Fruit fly (Drosophila melanogaster) whole organism, embryonic: Measurements from ENCODE around the gene CG14194.
A peak's percentile ranks its signal among the peaks of the same experiment; 100 is the strongest.

Experiments used
- Blimp-1 ChIP-seq: fragments of 200-800 bp; sonication (Bioruptor generic); optimal IDR thresholded peaks from 3 replicates; lab custom pipeline; 2018; ENCODE audit warnings: missing biosample characterization, missing genetic modification characterization, mild to moderate bottlenecking, moderate library complexity, missing genetic modification reagents
- CG10209 ChIP-seq: fragments of 200-800 bp; sonication (Bioruptor generic); optimal IDR thresholded peaks from 3 replicates; lab custom pipeline; 2017; ENCODE audit warnings: missing biosample characterization, mild to moderate bottlenecking, missing genetic modification characterization, missing genetic modification reagents
- CG1024 ChIP-seq: fragments of 200-800 bp; sonication (Bioruptor generic); IDR thresholded peaks from 2 replicates; pipeline ENCODE4 v1.3.6; 2022; ENCODE audit warnings: missing biosample characterization, missing genetic modification characterization
- CG10654 ChIP-seq: fragments of 200-800 bp; sonication (Bioruptor generic); optimal IDR thresholded peaks from 2 replicates; lab custom pipeline; 2016; ENCODE audit warnings: missing biosample characterization, missing genetic modification characterization
- CG11456 ChIP-seq: fragments of 200-800 bp; sonication (Bioruptor generic); IDR thresholded peaks from 3 replicates; pipeline ENCODE4 v1.3.6; 2022; ENCODE audit warnings: missing biosample characterization, missing genetic modification characterization
- CG12071 ChIP-seq: fragments of 200-800 bp; sonication (Bioruptor generic); optimal IDR thresholded peaks from 3 replicates; lab custom pipeline; 2018; ENCODE audit warnings: missing biosample characterization, mild to moderate bottlenecking, missing genetic modification characterization
- CG12219 ChIP-seq: fragments of 200-800 bp; sonication (Bioruptor generic); optimal IDR thresholded peaks from 3 replicates; lab custom pipeline; 2018; ENCODE audit warnings: missing biosample characterization, mild to moderate bottlenecking, missing genetic modification characterization
- CG13624 ChIP-seq: fragments of 200-800 bp; sonication (Bioruptor generic); optimal IDR thresholded peaks from 2 replicates; lab custom pipeline; 2016; ENCODE audit warnings: missing biosample characterization, missing genetic modification characterization
- CG14441 ChIP-seq: fragments of 200-800 bp; sonication (Bioruptor generic); IDR thresholded peaks from 2 replicates; pipeline ENCODE4 v1.3.6; 2022; ENCODE audit warnings: missing biosample characterization, missing genetic modification characterization
- CG1529 ChIP-seq: fragments of 200-800 bp; sonication (Bioruptor generic); optimal IDR thresholded peaks from 3 replicates; lab custom pipeline; 2018; ENCODE audit warnings: missing biosample characterization, missing genetic modification characterization
- CG15601 ChIP-seq: fragments of 200-800 bp; sonication (Bioruptor generic); optimal IDR thresholded peaks from 3 replicates; lab custom pipeline; 2019; ENCODE audit warnings: missing biosample characterization, mild to moderate bottlenecking, missing genetic modification characterization, moderate library complexity
- CG2116 ChIP-seq: fragments of 200-800 bp; sonication (Bioruptor generic); optimal IDR thresholded peaks from 3 replicates; lab custom pipeline; 2018; ENCODE audit warnings: missing biosample characterization, mild to moderate bottlenecking, missing genetic modification characterization
- CG3065 ChIP-seq: fragments of 200-800 bp; sonication (Bioruptor generic); optimal IDR thresholded peaks from 2 replicates; lab custom pipeline; 2016; ENCODE audit warnings: missing biosample characterization, missing genetic modification characterization
- CG31224 ChIP-seq: fragments of 200-800 bp; sonication (Bioruptor generic); IDR thresholded peaks from 2 replicates; pipeline ENCODE4 v1.3.6; 2022; ENCODE audit warnings: missing biosample characterization, missing genetic modification characterization
- CG31365 ChIP-seq: fragments of 200-800 bp; sonication (Bioruptor generic); optimal IDR thresholded peaks from 2 replicates; lab custom pipeline; 2018; ENCODE audit warnings: missing biosample characterization, mild to moderate bottlenecking, missing genetic modification characterization
- CG32532 ChIP-seq: fragments of 200-800 bp; sonication (Bioruptor generic); IDR thresholded peaks from 2 replicates; pipeline ENCODE4 v1.3.6; 2022; ENCODE audit warnings: missing biosample characterization, missing genetic modification characterization
- CG33213 ChIP-seq: fragments of 200-800 bp; sonication (Bioruptor generic); optimal IDR thresholded peaks from 3 replicates; lab custom pipeline; 2016; ENCODE audit warnings: missing biosample characterization, missing genetic modification characterization
- CG33557 ChIP-seq: fragments of 200-800 bp; sonication (Bioruptor generic); optimal IDR thresholded peaks from 2 replicates; lab custom pipeline; 2019; ENCODE audit warnings: missing biosample characterization, mild to moderate bottlenecking, missing genetic modification characterization, moderate library complexity
- CG3838 ChIP-seq: fragments of 200-800 bp; sonication (Bioruptor generic); optimal IDR thresholded peaks from 3 replicates; lab custom pipeline; 2016; ENCODE audit warnings: missing biosample characterization, missing genetic modification characterization
- CG4707 ChIP-seq: fragments of 200-800 bp; sonication (Bioruptor generic); optimal IDR thresholded peaks from 2 replicates; lab custom pipeline; 2018; ENCODE audit warnings: missing biosample characterization, mild to moderate bottlenecking, missing genetic modification characterization, moderate library complexity
- CG6683 ChIP-seq: fragments of 200-800 bp; sonication (Bioruptor generic); optimal IDR thresholded peaks from 2 replicates; lab custom pipeline; 2017; ENCODE audit warnings: missing biosample characterization, mild to moderate bottlenecking, missing genetic modification characterization, missing genetic modification reagents
- CG6689 ChIP-seq: fragments of 200-800 bp; sonication (Bioruptor generic); IDR thresholded peaks from 2 replicates; pipeline ENCODE4 v1.3.6; 2022; ENCODE audit warnings: missing biosample characterization, missing genetic modification characterization
- CG9215 ChIP-seq: fragments of 200-800 bp; sonication (Bioruptor generic); IDR thresholded peaks from 2 replicates; pipeline ENCODE4 v1.3.6; 2022; ENCODE audit warnings: missing biosample characterization, missing genetic modification characterization
- Chrac-16 ChIP-seq: fragments of 200-800 bp; sonication (Bioruptor generic); optimal IDR thresholded peaks from 3 replicates; lab custom pipeline; 2016; ENCODE audit warnings: missing biosample characterization, missing genetic modification characterization
- CrebB ChIP-seq: fragments of 200-800 bp; sonication (Bioruptor generic); optimal IDR thresholded peaks from 3 replicates; lab custom pipeline; 2018; ENCODE audit warnings: missing biosample characterization, mild to moderate bottlenecking, missing genetic modification characterization
- Dbx ChIP-seq: fragments of 200-800 bp; sonication (Bioruptor generic); IDR thresholded peaks from 3 replicates; pipeline ENCODE4 v1.3.6; 2022; ENCODE audit warnings: missing biosample characterization, missing genetic modification characterization
- Deaf1 ChIP-seq: fragments of 200-800 bp; optimal IDR thresholded peaks from 3 replicates; lab custom pipeline; 2019; ENCODE audit warnings: missing biosample characterization, mild to moderate bottlenecking, missing genetic modification characterization, moderate library complexity
- Dref ChIP-seq: fragments of 200-800 bp; sonication (Bioruptor generic); IDR thresholded peaks from 2 replicates; pipeline ENCODE4 v1.3.6; 2022; ENCODE audit warnings: missing biosample characterization, missing genetic modification characterization
- Ets97D ChIP-seq: fragments of 200-800 bp; sonication (Bioruptor generic); optimal IDR thresholded peaks from 3 replicates; lab custom pipeline; 2016; ENCODE audit warnings: missing biosample characterization, missing genetic modification characterization
- HmgZ ChIP-seq: fragments of 200-800 bp; sonication (Bioruptor generic); optimal IDR thresholded peaks from 2 replicates; lab custom pipeline; 2018; ENCODE audit warnings: missing biosample characterization, mild to moderate bottlenecking, missing genetic modification characterization
- Hmx ChIP-seq: fragments of 200-800 bp; sonication (Bioruptor generic); optimal IDR thresholded peaks from 2 replicates; lab custom pipeline; 2016; ENCODE audit warnings: missing biosample characterization, missing genetic modification characterization
- Mad ChIP-seq: fragments of 200-800 bp; sonication (Bioruptor generic); optimal IDR thresholded peaks from 2 replicates; lab custom pipeline; 2016; ENCODE audit warnings: missing biosample characterization, missing genetic modification characterization
- Max ChIP-seq: fragments of 200-800 bp; sonication (Bioruptor generic); optimal IDR thresholded peaks from 2 replicates; lab custom pipeline; 2016; ENCODE audit warnings: missing biosample characterization, mild to moderate bottlenecking, missing genetic modification characterization
- Neu2 ChIP-seq: fragments of 200-800 bp; sonication (Bioruptor generic); optimal IDR thresholded peaks from 3 replicates; lab custom pipeline; 2016; ENCODE audit warnings: missing biosample characterization, missing genetic modification characterization, borderline replicate concordance
- Scr ChIP-seq: fragments of 200-800 bp; sonication (Bioruptor generic); IDR thresholded peaks from 2 replicates; pipeline ENCODE4 v1.3.6; 2022; ENCODE audit warnings: missing biosample characterization, missing genetic modification characterization; ENCODE audit not compliant: partially characterized antibody
- Sry-δ ChIP-seq: fragments of 200-800 bp; sonication (Bioruptor generic); optimal IDR thresholded peaks from 2 replicates; lab custom pipeline; 2016; ENCODE audit warnings: missing biosample characterization, missing genetic modification characterization
- aop ChIP-seq: fragments of 200-800 bp; sonication (Bioruptor generic); IDR thresholded peaks from 2 replicates; pipeline ENCODE4 v1.3.6; 2022; ENCODE audit warnings: missing biosample characterization, missing genetic modification characterization
- ato ChIP-seq: fragments of 200-800 bp; sonication (Bioruptor generic); IDR thresholded peaks from 2 replicates; pipeline ENCODE4 v1.3.6; 2022; ENCODE audit warnings: missing biosample characterization, missing genetic modification characterization; ENCODE audit not compliant: partially characterized antibody
- cg ChIP-seq: fragments of 200-800 bp; sonication (Bioruptor generic); optimal IDR thresholded peaks from 3 replicates; lab custom pipeline; 2019; ENCODE audit warnings: missing biosample characterization, mild to moderate bottlenecking, missing genetic modification characterization, moderate library complexity
- chif ChIP-seq, 2 experiments: fragments of 200-800 bp; sonication (Bioruptor generic); optimal IDR thresholded peaks; 3 replicates each; lab custom pipeline; 2016; ENCODE audit warnings: missing biosample characterization in 2 of 2, missing genetic modification characterization in 2 of 2
- en ChIP-seq: fragments of 200-800 bp; sonication (Bioruptor generic); optimal IDR thresholded peaks from 2 replicates; lab custom pipeline; 2016; ENCODE audit warnings: missing biosample characterization, missing genetic modification characterization
- gsb ChIP-seq: fragments of 200-800 bp; sonication (Bioruptor generic); IDR thresholded peaks from 2 replicates; pipeline ENCODE4 v1.3.6; 2022; ENCODE audit warnings: missing biosample characterization, missing genetic modification characterization
- lab ChIP-seq: fragments of 200-800 bp; sonication (Bioruptor generic); optimal IDR thresholded peaks from 3 replicates; lab custom pipeline; 2017; ENCODE audit warnings: missing biosample characterization, missing genetic modification characterization, mild to moderate bottlenecking, moderate library complexity, missing genetic modification reagents
- nerfin-1 ChIP-seq: fragments of 200-800 bp; sonication (Bioruptor generic); optimal IDR thresholded peaks from 3 replicates; lab custom pipeline; 2019; ENCODE audit warnings: missing biosample characterization, mild to moderate bottlenecking, missing genetic modification characterization, moderate library complexity
- nmo ChIP-seq: fragments of 200-800 bp; sonication (Bioruptor generic); optimal IDR thresholded peaks from 2 replicates; lab custom pipeline; 2018; ENCODE audit warnings: missing biosample characterization, mild to moderate bottlenecking, missing genetic modification characterization, moderate library complexity
- pum ChIP-seq: fragments of 200-800 bp; sonication (Bioruptor generic); optimal IDR thresholded peaks from 2 replicates; lab custom pipeline; 2016; ENCODE audit warnings: missing biosample characterization, missing genetic modification characterization
- ro ChIP-seq: fragments of 200-800 bp; sonication (Bioruptor generic); IDR thresholded peaks from 2 replicates; pipeline ENCODE4 v1.3.6; 2022; ENCODE audit warnings: missing biosample characterization, missing genetic modification characterization
- sens ChIP-seq: fragments of 200-800 bp; sonication (Bioruptor generic); peaks from one replicate; lab custom pipeline; 2016; ENCODE audit warnings: missing biosample characterization, missing genetic modification characterization
- tin ChIP-seq: fragments of 200-800 bp; sonication (Bioruptor generic); optimal IDR thresholded peaks from 3 replicates; lab custom pipeline; 2016; ENCODE audit warnings: missing biosample characterization, missing genetic modification characterization
- tx ChIP-seq: fragments of 200-800 bp; sonication (Bioruptor generic); optimal IDR thresholded peaks from 2 replicates; lab custom pipeline; 2016; ENCODE audit warnings: missing biosample characterization, missing genetic modification characterization

The CG14194 gene

DNA sequence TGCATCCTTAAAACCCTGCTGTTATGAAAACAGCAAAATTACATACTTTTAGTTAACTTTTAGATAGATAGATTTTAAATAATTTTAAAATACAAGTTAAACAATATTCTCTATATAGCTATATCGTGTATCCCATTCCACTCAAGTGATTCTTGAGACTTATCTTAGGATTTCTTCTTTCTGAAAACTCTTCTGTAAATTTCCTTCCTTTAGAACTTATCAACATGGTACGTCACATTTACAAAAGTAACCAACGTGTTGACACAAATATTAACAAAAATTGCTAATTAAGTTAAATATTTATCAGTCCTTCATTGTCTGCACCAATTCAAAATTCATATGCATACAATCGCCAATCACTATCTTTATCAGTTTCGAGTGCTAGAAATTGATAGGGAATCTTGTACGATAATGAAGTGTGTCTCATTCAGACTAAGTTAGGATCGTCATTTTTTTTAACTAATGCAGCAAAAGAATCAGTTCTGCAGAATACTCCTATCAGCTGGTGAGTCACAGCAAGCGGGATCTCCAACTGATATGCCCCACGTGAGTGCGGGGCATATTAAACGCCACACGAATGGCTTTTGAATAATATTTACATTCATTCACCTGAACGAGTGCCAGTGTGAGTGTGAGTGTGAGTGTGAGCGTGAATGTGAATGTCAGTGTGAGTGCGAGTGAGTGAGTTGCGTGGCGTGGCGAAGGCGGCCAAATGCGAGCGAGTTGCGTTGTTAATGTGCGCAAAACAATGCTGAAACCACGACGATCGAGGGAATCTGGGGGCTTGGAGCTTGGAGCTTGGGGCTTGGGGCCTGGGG lies 25.6 kb upstream of the CG14194 start (continued):
- TF ChIP-seq CG2116 (no peak), CG13624 (peak; percentile 49), Max (GFP tag; lab: Kevin White, UChicago) (no peak), tx (GFP tag; lab: Kevin White, UChicago) (no peak), nerfin-1 (tag; lab: Kevin White, UChicago) (no peak), Hmx (no peak), Sry-δ (GFP tag; lab: Kevin White, UChicago) (no peak), HmgZ (tag; lab: Kevin White, UChicago) (peak; percentile 37), Ets97D (GFP tag; lab: Kevin White, UChicago) (no peak), CG10654 (GFP tag; lab: Kevin White, UChicago) (no peak), CG31224 (GFP tag; lab: Robert Waterston, UW) (no peak), CG31365 (tag; lab: Kevin White, UChicago) (no peak), cg (GFP tag; lab: Kevin White, UChicago) (peak; percentile 80), CG33557 (GFP tag; lab: Kevin White, UChicago) (no peak), CG6683 (GFP tag; lab: Kevin White, UChicago) (no peak), CG3838 (no peak), CrebB (tag; lab: Kevin White, UChicago) (no peak), Mad (no peak), CG33213 (no peak), pum (GFP tag; lab: Kevin White, UChicago) (no peak), Dref (GFP tag; lab: Robert Waterston, UW) (no peak), lab (GFP tag; lab: Kevin White, UChicago) (peak; percentile 24), aop (GFP tag; lab: Robert Waterston, UW) (0 out of 2 replicates have a peak, but pooled peaks have one; percentile 13), CG15601 (tag; lab: Kevin White, UChicago) (no peak), gsb (GFP tag; lab: Robert Waterston, UW) (no peak), CG12071 (GFP tag; lab: Kevin White, UChicago) (peak; percentile 13), sens (peak; percentile 14), Scr (GFP tag; lab: Robert Waterston, UW) (no peak), CG1529 (GFP tag; lab: Kevin White, UChicago) (no peak), CG32532 (GFP tag; lab: Robert Waterston, UW) (peak; percentile 34; the same call in 1 of the 2 replicates), chif (GFP tag; optimal IDR thresholded peaks at IDR 0.05; lab: Kevin White, UChicago) (no peak), CG1024 (GFP tag; lab: Robert Waterston, UW) (no peak), CG3065 (GFP tag; lab: Kevin White, UChicago) (no peak), tin (GFP tag; lab: Kevin White, UChicago) (no peak), CG10209 (GFP tag; lab: Kevin White, UChicago) (no peak), ato (no peak), en (GFP tag; lab: Kevin White, UChicago) (no peak), Deaf1 (tag; lab: Kevin White, UChicago) (peak; percentile 31), CG4707 (GFP tag; lab: Kevin White, UChicago) (no peak), CG14441 (GFP tag; lab: Robert Waterston, UW) (no peak), CG11456 (GFP tag; lab: Robert Waterston, UW) (no peak), Neu2 (GFP tag; lab: Kevin White, UChicago) (no peak), nmo (GFP tag; lab: Kevin White, UChicago) (no peak), CG6689 (GFP tag; lab: Robert Waterston, UW) (no peak), CG9215 (GFP tag; lab: Robert Waterston, UW) (no peak), Chrac-16 (no peak), Blimp-1 (no peak), ro (no peak), CG12219 (GFP tag; lab: Kevin White, UChicago) (peak; percentile 27), Dbx (GFP tag; lab: Robert Waterston, UW) (0 out of 3 replicates have a peak, but pooled peaks have one; percentile 36)
